Worm (Caenorhabditis elegans): ENCODE data around the gene swsn-6.
A peak's percentile ranks its signal among the peaks of the same experiment; 100 is the strongest.

Gene swsn-6

ce11 chrIV:5394687-5395086, at the start of gene swsn-6, which contains the start of gene perm-3:
Gene swsn-6 (plus strand): TSS chrIV:5395033.
Gene perm-3 (minus strand): TSS chrIV:5394804.
- TF ChIP-seq ceh-16 (tag; optimal IDR thresholded peaks at IDR 0.05) (no peak), hmg-11 (tag; optimal IDR thresholded peaks at IDR 0.05) (peak; percentile 61), R02D3.7 (tag; optimal IDR thresholded peaks at IDR 0.05) (peak; percentile 63), egl-5 (tag; optimal IDR thresholded peaks at IDR 0.05) (peak; percentile 45), egl-27 (tag; optimal IDR thresholded peaks at IDR 0.05) (no peak), eor-1 (tag; optimal IDR thresholded peaks at IDR 0.05) (no peak), nhr-77 (tag; optimal IDR thresholded peaks at IDR 0.05) (no peak), nhr-76 (tag; optimal IDR thresholded peaks at IDR 0.05) (no peak), nhr-43 (tag; optimal IDR thresholded peaks at IDR 0.05; ENCODE audit: poor library complexity, severe bottlenecking) (peak; percentile 8), tbx-2 (tag; optimal IDR thresholded peaks at IDR 0.05) (peak; percentile 62), ztf-4 (tag; optimal IDR thresholded peaks at IDR 0.05) (no peak), mdl-1 (tag; optimal IDR thresholded peaks at IDR 0.05) (no peak), ceh-28 (tag; optimal IDR thresholded peaks at IDR 0.05) (peak; percentile 92), ama-1 (optimal IDR thresholded peaks at IDR 0.05) (no peak), fkh-10 (GFP tag; optimal IDR thresholded peaks at IDR 0.05) (no peak), fos-1 (tag; optimal IDR thresholded peaks at IDR 0.05) (no peak), unc-62 (GFP tag; optimal IDR thresholded peaks at IDR 0.05) (no peak), elt-3 (tag; optimal IDR thresholded peaks at IDR 0.05) (no peak), ceh-82 (tag; optimal IDR thresholded peaks at IDR 0.05) (no peak), nfya-1 (tag; optimal IDR thresholded peaks at IDR 0.05; ENCODE audit: insufficient read depth) (peak; percentile 80), snpc-4 (tag; optimal IDR thresholded peaks at IDR 0.05) (peak; percentile 90), aly-2 (tag; optimal IDR thresholded peaks at IDR 0.05) (no peak), fkh-2 (tag; optimal IDR thresholded peaks at IDR 0.05) (no peak), elt-1 (tag; optimal IDR thresholded peaks at IDR 0.05) (peak; percentile 7), sea-2 (GFP tag; optimal IDR thresholded peaks at IDR 0.05) (no peak), lin-15B (tag; optimal IDR thresholded peaks at IDR 0.05) (peak; percentile 85), nhr-28 (tag; optimal IDR thresholded peaks at IDR 0.05) (no peak), unc-39 (tag; optimal IDR thresholded peaks at IDR 0.05) (no peak), ztf-11 (tag; optimal IDR thresholded peaks at IDR 0.05) (no peak), skn-1 (tag; optimal IDR thresholded peaks at IDR 0.05) (no peak), lsy-12 (tag; optimal IDR thresholded peaks at IDR 0.05) (peak; percentile 49), daf-12 (tag; optimal IDR thresholded peaks at IDR 0.05) (no peak), pha-4 (tag; optimal IDR thresholded peaks at IDR 0.05) (peak; percentile 89), nhr-67 (tag; optimal IDR thresholded peaks at IDR 0.05) (no peak), pqm-1 (tag; optimal IDR thresholded peaks at IDR 0.05) (no peak), ZK546.5 (tag; optimal IDR thresholded peaks at IDR 0.05) (peak; percentile 37), nhr-237 (tag; optimal IDR thresholded peaks at IDR 0.05) (no peak), elt-2 (tag; optimal IDR thresholded peaks at IDR 0.05) (peak; percentile 37), jun-1 (tag; optimal IDR thresholded peaks at IDR 0.05) (peak; percentile 53), mml-1 (tag; optimal IDR thresholded peaks at IDR 0.05) (no peak), zag-1 (tag; optimal IDR thresholded peaks at IDR 0.05) (no peak), lin-39 (tag; optimal IDR thresholded peaks at IDR 0.05) (peak; percentile 40), nhr-12 (tag; optimal IDR thresholded peaks at IDR 0.05) (no peak), nhr-23 (tag; optimal IDR thresholded peaks at IDR 0.05) (peak; percentile 83), ceh-9 (tag; optimal IDR thresholded peaks at IDR 0.05) (no peak), nhr-11 (tag; optimal IDR thresholded peaks at IDR 0.05) (no peak), nhr-25 (tag; optimal IDR thresholded peaks at IDR 0.05) (peak; percentile 73)

All from whole organism, L3 larva.